Fruit fly (Drosophila melanogaster) whole organism, embryonic: ENCODE data around the gene Cda5.
"Not testable (repeated sequence)": the region's sequence is repeated elsewhere in the genome, so short reads cannot be mapped to it uniquely, and the experiment has no call there.

ENCODE experiments used
- CG10431 ChIP-seq: fragments of 200-800 bp; sonication (Bioruptor generic); optimal IDR thresholded peaks from 3 replicates; lab custom pipeline; 2018; ENCODE audit warnings: missing biosample characterization, mild to moderate bottlenecking, missing genetic modification characterization
- CG11695 ChIP-seq: fragments of 200-800 bp; sonication (Bioruptor generic); IDR thresholded peaks from 3 replicates; pipeline ENCODE4 v1.3.6; 2022; ENCODE audit warnings: missing biosample characterization, missing genetic modification characterization
- CG11696 ChIP-seq: fragments of 200-800 bp; sonication (Bioruptor generic); IDR thresholded peaks from 2 replicates; pipeline ENCODE4 v1.3.6; 2022; ENCODE audit warnings: missing biosample characterization, missing genetic modification characterization
- CG13287 ChIP-seq: fragments of 200-800 bp; sonication (Bioruptor generic); IDR thresholded peaks from 2 replicates; pipeline ENCODE4 v1.3.6; 2022; ENCODE audit warnings: missing biosample characterization, missing genetic modification characterization; ENCODE audit not compliant: partially characterized antibody
- CG14014 ChIP-seq: fragments of 200-800 bp; sonication (Bioruptor generic); IDR thresholded peaks from 2 replicates; pipeline ENCODE4 v1.3.6; 2022; ENCODE audit warnings: missing biosample characterization, missing genetic modification characterization
- CG14441 ChIP-seq: fragments of 200-800 bp; sonication (Bioruptor generic); IDR thresholded peaks from 2 replicates; pipeline ENCODE4 v1.3.6; 2022; ENCODE audit warnings: missing biosample characterization, missing genetic modification characterization
- CG16813 ChIP-seq: fragments of 200-800 bp; sonication (Bioruptor generic); IDR thresholded peaks from 3 replicates; pipeline ENCODE4 v1.3.6; 2022; ENCODE audit warnings: missing biosample characterization, missing genetic modification characterization; ENCODE audit not compliant: partially characterized antibody
- CG2199 ChIP-seq: fragments of 200-800 bp; sonication (Bioruptor generic); IDR thresholded peaks from 3 replicates; pipeline ENCODE4 v1.3.6; 2022; ENCODE audit warnings: missing biosample characterization, missing genetic modification characterization
- CG32767 ChIP-seq: fragments of 200-800 bp; sonication (Bioruptor generic); IDR thresholded peaks from 2 replicates; pipeline ENCODE4 v1.3.6; 2022; ENCODE audit warnings: missing biosample characterization, missing genetic modification characterization
- CG33213 ChIP-seq: fragments of 200-800 bp; sonication (Bioruptor generic); optimal IDR thresholded peaks from 3 replicates; lab custom pipeline; 2016; ENCODE audit warnings: missing biosample characterization, missing genetic modification characterization
- CG34224 ChIP-seq: fragments of 200-800 bp; sonication (Bioruptor generic); IDR thresholded peaks from 3 replicates; pipeline ENCODE4 v1.3.6; 2022; ENCODE audit warnings: missing biosample characterization, missing genetic modification characterization; ENCODE audit not compliant: partially characterized antibody
- CG3995 ChIP-seq: fragments of 200-800 bp; sonication (Bioruptor generic); optimal IDR thresholded peaks from 3 replicates; lab custom pipeline; 2016; ENCODE audit warnings: missing biosample characterization, missing genetic modification characterization
- CG8290 ChIP-seq, 3 experiments: fragments of 200-800 bp; sonication (Bioruptor generic); optimal IDR thresholded peaks; 2 replicates each; lab custom pipeline; 2016 to 2019; ENCODE audit warnings: missing biosample characterization in 3 of 3, missing genetic modification characterization in 3 of 3, mild to moderate bottlenecking in 2 of 3, moderate library complexity in 1 of 3
- CG9797 ChIP-seq: fragments of 200-800 bp; sonication (Bioruptor generic); optimal IDR thresholded peaks from 3 replicates; lab custom pipeline; 2018; ENCODE audit warnings: missing biosample characterization, mild to moderate bottlenecking, missing genetic modification characterization
- Dll ChIP-seq: fragments of 200-800 bp; sonication (Bioruptor generic); IDR thresholded peaks from 4 replicates; pipeline ENCODE4 v1.3.6; 2022; ENCODE audit warnings: missing biosample characterization, missing genetic modification characterization; ENCODE audit not compliant: partially characterized antibody
- GATAe ChIP-seq: fragments of 200-800 bp; sonication (Bioruptor generic); conservative IDR thresholded peaks from 2 replicates; pipeline ENCODE4 v1.3.6; 2022; ENCODE audit warnings: missing biosample characterization, missing genetic modification characterization
- Lhr ChIP-seq: fragments of 200-800 bp; sonication (Bioruptor generic); optimal IDR thresholded peaks from 3 replicates; lab custom pipeline; 2017; ENCODE audit warnings: mild to moderate bottlenecking, missing biosample characterization, missing genetic modification reagents, missing genetic modification characterization
- Med ChIP-seq: fragments of 200-800 bp; sonication (Bioruptor generic); peaks from one replicate; lab custom pipeline; 2016; ENCODE audit warnings: missing biosample characterization, missing genetic modification characterization, mild to moderate bottlenecking, inconsistent platforms, moderate library complexity
- Pdp1 ChIP-seq, 2 experiments: fragments of 200-800 bp; sonication (Bioruptor generic); optimal IDR thresholded peaks; 3 replicates each; lab custom pipeline; 2016; ENCODE audit warnings: missing biosample characterization in 2 of 2, missing genetic modification characterization in 2 of 2, mild to moderate bottlenecking in 1 of 2, moderate library complexity in 1 of 2
- Rfx ChIP-seq: fragments of 200-800 bp; sonication (Bioruptor generic); IDR thresholded peaks from 2 replicates; pipeline ENCODE4 v1.3.6; 2022; ENCODE audit warnings: missing biosample characterization, missing genetic modification characterization
- Scr ChIP-seq: fragments of 200-800 bp; sonication (Bioruptor generic); IDR thresholded peaks from 2 replicates; pipeline ENCODE4 v1.3.6; 2022; ENCODE audit warnings: missing biosample characterization, missing genetic modification characterization; ENCODE audit not compliant: partially characterized antibody
- Taf1 ChIP-seq: fragments of 200-800 bp; sonication (Bioruptor generic); IDR thresholded peaks from 2 replicates; pipeline ENCODE4 v1.3.6; 2022; ENCODE audit warnings: missing biosample characterization, missing genetic modification characterization
- Xrp1 ChIP-seq: fragments of 200-800 bp; sonication (Bioruptor generic); IDR thresholded peaks from 2 replicates; pipeline ENCODE4 v1.3.6; 2022; ENCODE audit warnings: missing biosample characterization, missing genetic modification characterization
- ato ChIP-seq: fragments of 200-800 bp; sonication (Bioruptor generic); IDR thresholded peaks from 2 replicates; pipeline ENCODE4 v1.3.6; 2022; ENCODE audit warnings: missing biosample characterization, missing genetic modification characterization; ENCODE audit not compliant: partially characterized antibody
- gfzf ChIP-seq: fragments of 200-800 bp; sonication (Bioruptor generic); optimal IDR thresholded peaks from 2 replicates; lab custom pipeline; 2016; ENCODE audit warnings: missing biosample characterization, mild to moderate bottlenecking, missing genetic modification characterization, moderate library complexity
- hbn ChIP-seq: fragments of 200-800 bp; sonication (Bioruptor generic); IDR thresholded peaks from 2 replicates; pipeline ENCODE4 v1.3.6; 2022; ENCODE audit warnings: missing biosample characterization, missing genetic modification characterization; ENCODE audit not compliant: partially characterized antibody
- knrl ChIP-seq: fragments of 200-800 bp; sonication (Bioruptor generic); IDR thresholded peaks from 3 replicates; pipeline ENCODE4 v1.3.6; 2022; ENCODE audit warnings: missing biosample characterization, missing genetic modification characterization; ENCODE audit not compliant: partially characterized antibody
- mld ChIP-seq: fragments of 200-800 bp; sonication (Bioruptor generic); IDR thresholded peaks from 3 replicates; pipeline ENCODE4 v1.3.6; 2022; ENCODE audit warnings: missing biosample characterization, missing genetic modification characterization; ENCODE audit not compliant: partially characterized antibody
- pan ChIP-seq, 4 experiments: fragments of >200 bp in 3 of 4; fragments of 200-800 bp in 1 of 4; sonication (Bioruptor generic) in 1 of 4; optimal IDR thresholded peaks in 3 of 4; IDR thresholded peaks in 1 of 4; 2 replicates each; pipeline versions ENCODE4 v1.3.6 to Lab custom; 2017 to 2022; ENCODE audit warnings: missing biosample characterization in 2 of 4, missing genetic modification characterization in 2 of 4, mixed read lengths in 1 of 4
- pzg ChIP-seq: fragments of 200-800 bp; sonication (Bioruptor generic); optimal IDR thresholded peaks from 3 replicates; lab custom pipeline; 2018; ENCODE audit warnings: missing biosample characterization, mild to moderate bottlenecking, missing genetic modification characterization, moderate library complexity
- row ChIP-seq: fragments of 200-800 bp; sonication (Bioruptor generic); IDR thresholded peaks from 3 replicates; pipeline ENCODE4 v1.3.6; 2022; ENCODE audit warnings: missing biosample characterization, missing genetic modification characterization
- sens ChIP-seq: fragments of 200-800 bp; sonication (Bioruptor generic); peaks from one replicate; lab custom pipeline; 2016; ENCODE audit warnings: missing biosample characterization, missing genetic modification characterization
- slbo ChIP-seq: fragments of 200-800 bp; sonication (Bioruptor generic); IDR thresholded peaks from 2 replicates; pipeline ENCODE4 v1.3.6; 2022; ENCODE audit warnings: missing biosample characterization, missing genetic modification characterization
- sna ChIP-seq: fragments of 200-800 bp; sonication (Bioruptor generic); IDR thresholded peaks from 2 replicates; pipeline ENCODE4 v1.3.6; 2022; ENCODE audit warnings: missing biosample characterization, missing genetic modification characterization; ENCODE audit not compliant: partially characterized antibody
- stwl ChIP-seq: fragments of 200-800 bp; sonication (Bioruptor generic); optimal IDR thresholded peaks from 3 replicates; lab custom pipeline; 2018; ENCODE audit warnings: missing biosample characterization, mild to moderate bottlenecking, missing genetic modification characterization, moderate library complexity

Gene Cda5

DNA sequence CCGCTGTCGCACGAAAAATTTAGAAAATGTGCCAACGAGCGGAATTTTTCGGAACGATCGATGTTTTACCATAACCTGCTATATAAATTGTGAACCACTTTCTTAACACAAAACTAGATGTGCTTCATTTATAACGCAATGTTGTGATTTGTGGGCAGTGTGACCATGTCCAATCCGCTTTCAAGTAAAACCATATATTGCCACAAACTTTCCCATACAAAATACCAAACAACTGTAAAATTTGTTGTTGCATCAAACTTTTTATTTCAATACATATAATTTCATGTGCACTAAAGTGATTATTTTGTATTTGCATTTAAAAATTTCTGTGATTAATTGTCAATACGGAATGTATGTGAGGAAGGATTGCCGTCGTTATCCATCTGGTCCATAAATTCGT lies 43.6 kb downstream of the Cda5 start (continued):
- peak; percentile 71 for TF ChIP-seq gfzf (GFP tag; lab: Kevin White, UChicago)
- peak; percentile 89 for TF ChIP-seq CG33213
- peak; percentile 42; the same call in 2 of the 3 replicates for TF ChIP-seq CG16813 (GFP tag; lab: Robert Waterston, UW)
- peak; percentile 86 for TF ChIP-seq sens (GFP tag; lab: Kevin White, UChicago)
- no peak for TF ChIP-seq Rfx (GFP tag; lab: Robert Waterston, UW)
- peak in 1 of 2 experiments; percentile 11 for TF ChIP-seq Pdp1 (GFP tag; optimal IDR thresholded peaks at IDR 0.05; lab: Kevin White, UChicago)
- no peak for TF ChIP-seq Med
- TF ChIP-seq CG10431 (GFP tag; lab: Kevin White, UChicago), result no peak
- no peak for TF ChIP-seq CG8290 (GFP tag; optimal IDR thresholded peaks at IDR 0.05; lab: Kevin White, UChicago)
- peak in 1 of 2 experiments; percentile 14 for TF ChIP-seq CG8290 (tag; optimal IDR thresholded peaks at IDR 0.05; lab: Kevin White, UChicago)
- peak; percentile 66 for TF ChIP-seq CG13287 (GFP tag; lab: Robert Waterston, UW)
- peak; percentile 100 for TF ChIP-seq stwl

DNA sequence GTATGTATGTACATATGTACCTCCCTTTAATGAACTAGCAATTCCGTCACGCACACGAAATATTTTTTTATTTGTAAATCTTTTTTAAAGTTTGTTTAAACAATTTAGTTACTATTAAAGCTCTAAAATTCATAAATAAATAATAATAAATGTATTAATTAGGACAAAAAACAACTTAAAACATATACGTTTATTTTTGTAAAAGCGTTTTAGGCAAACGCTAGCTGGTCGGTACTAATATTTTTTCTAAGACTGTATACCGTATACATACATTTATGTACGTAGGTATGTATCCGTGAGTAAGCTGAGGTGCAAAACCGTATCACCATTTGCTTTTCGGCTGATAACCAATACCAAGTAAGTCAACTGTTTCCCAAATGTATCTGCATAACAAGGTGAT lies 44.8 kb downstream of the Cda5 start:
- TF ChIP-seq CG14441 (GFP tag; lab: Robert Waterston, UW) (peak; percentile 37; the same call in 1 of the 2 replicates), CG11696 (GFP tag; lab: Robert Waterston, UW) (peak; percentile 94), Xrp1 (GFP tag; lab: Robert Waterston, UW) (peak; percentile 64; the same call in 1 of the 2 replicates), CG14014 (GFP tag; lab: Robert Waterston, UW) (peak; percentile 37; the same call in 1 of the 2 replicates), CG11695 (peak; percentile 66), Taf1 (GFP tag; lab: Robert Waterston, UW) (0 out of 2 replicates have a peak, but pooled peaks have one; percentile 28), pan (GFP tag; optimal IDR thresholded peaks at IDR 0.05 in 1 of 2, IDR thresholded peaks at IDR 0.05 in 1 of 2) (peak in 1 of 2 experiments; percentile 5), row (GFP tag; lab: Robert Waterston, UW) (peak; percentile 38; the same call in 2 of the 3 replicates), slbo (GFP tag; lab: Robert Waterston, UW) (peak; percentile 33; the same call in 1 of the 2 replicates), GATAe (GFP tag; lab: Robert Waterston, UW) (peak; percentile 50; the same call in 1 of the 2 replicates), CG32767 (peak; percentile 61)
- TF ChIP-seq pan (optimal IDR thresholded peaks at IDR 0.05; lab: Kevin White, UChicago), result not testable (repeated sequence)
- TF ChIP-seq, all 482 proteins: peak for 11; not testable (repeated sequence) for 471

DNA sequence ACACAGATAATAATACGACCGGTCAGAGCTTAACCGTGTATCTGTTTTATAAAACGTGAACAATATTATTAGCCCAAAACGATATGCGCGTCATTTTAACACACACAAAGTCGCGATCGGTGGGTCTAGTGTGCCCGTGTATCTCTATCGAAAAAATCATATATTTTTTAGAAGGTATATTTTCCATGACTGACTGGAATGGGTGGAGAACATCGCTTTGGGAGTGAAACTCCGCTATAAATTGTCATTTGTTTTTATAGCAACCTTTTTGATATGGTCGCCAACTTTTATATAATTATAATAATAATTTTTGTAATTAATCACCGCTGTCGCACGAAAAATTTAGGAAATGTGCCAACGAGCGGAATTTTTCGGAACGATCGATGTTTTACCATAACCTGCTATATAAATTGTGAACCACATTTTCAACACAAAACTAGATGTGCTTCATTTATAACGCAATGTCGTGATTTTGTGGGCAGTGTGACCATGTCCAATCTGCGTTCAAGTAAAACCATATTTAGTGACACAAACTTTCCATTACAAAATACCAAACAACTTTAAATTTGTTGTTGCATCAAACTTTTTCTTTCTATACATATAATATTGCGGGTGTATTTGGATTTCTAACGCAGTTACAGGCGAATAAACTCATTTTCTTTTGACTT lies 46.6 kb downstream of the Cda5 start:
- TF ChIP-seq hbn (GFP tag; lab: Robert Waterston, UW) (peak; percentile 60), CG3995 (GFP tag; lab: Kevin White, UChicago) (peak; percentile 94), Lhr (GFP tag; lab: Kevin White, UChicago) (peak; percentile 54), pzg (GFP tag; lab: Kevin White, UChicago) (peak; percentile 24), CG34224 (peak; percentile 36; the same call in 1 of the 3 replicates), sens (GFP tag; lab: Kevin White, UChicago) (peak; percentile 16), CG2199 (GFP tag; lab: Robert Waterston, UW) (peak; percentile 64; the same call in 1 of the 3 replicates), Scr (GFP tag; lab: Robert Waterston, UW) (peak; percentile 34), CG9797 (peak; percentile 46), CG33213 (peak; percentile 83), mld (GFP tag; lab: Robert Waterston, UW) (0 out of 3 replicates have a peak, but pooled peaks have one; percentile 8), stwl (peak; percentile 100), ato (0 out of 2 replicates have a peak, but pooled peaks have one; percentile 17), row (GFP tag; lab: Robert Waterston, UW) (peak; percentile 40; the same call in 1 of the 3 replicates), Med (peak; percentile 21), CG13287 (GFP tag; lab: Robert Waterston, UW) (peak; percentile 82; the same call in 1 of the 2 replicates), knrl (GFP tag; lab: Robert Waterston, UW) (peak; percentile 57; the same call in 2 of the 3 replicates), sna (GFP tag; lab: Robert Waterston, UW) (peak; percentile 65; the same call in 1 of the 2 replicates), gfzf (GFP tag; lab: Kevin White, UChicago) (peak; percentile 61), Dll (GFP tag; lab: Robert Waterston, UW) (0 out of 4 replicates have a peak, but pooled peaks have one; percentile 36)
